Fruit fly (Drosophila melanogaster) ovary, adult (tissue): ENCODE results near the gene sqd.

Source experiments
- CG17801 ChIP-seq: fragments of 200-800 bp; optimal IDR thresholded peaks from 2 replicates; lab custom pipeline; 2019; ENCODE audit warnings: missing biosample characterization, mild to moderate bottlenecking, missing genetic modification characterization, moderate library complexity; ENCODE audit not compliant: partially characterized antibody

Gene sqd

DNA sequence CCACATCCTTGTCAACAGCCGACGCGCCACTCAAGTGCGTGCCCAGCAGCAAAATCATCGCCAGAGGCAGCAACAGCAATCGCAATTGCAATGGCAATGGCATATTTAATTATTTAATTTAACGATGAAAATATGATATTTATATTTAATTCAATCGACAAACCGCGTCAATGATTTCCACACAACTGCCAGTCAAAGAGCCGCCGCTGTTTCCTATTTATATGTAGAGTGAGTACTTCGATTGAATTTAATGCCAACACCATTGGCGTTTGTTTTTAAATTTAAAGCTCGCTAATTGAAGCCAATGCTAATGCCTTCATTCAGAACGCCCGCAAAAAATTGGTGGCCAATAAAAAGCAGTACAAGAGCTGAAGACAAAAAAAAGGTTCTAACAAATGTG lies 53.5 kb downstream of the sqd start, which contains the start of gene CG14369:
Gene CG14369, minus strand, starts transcription at position 101 of the 400 bp plus-strand sequence.
- TF ChIP-seq CG17801 (GFP tag; lab: Kevin White, UChicago), result no peak

DNA sequence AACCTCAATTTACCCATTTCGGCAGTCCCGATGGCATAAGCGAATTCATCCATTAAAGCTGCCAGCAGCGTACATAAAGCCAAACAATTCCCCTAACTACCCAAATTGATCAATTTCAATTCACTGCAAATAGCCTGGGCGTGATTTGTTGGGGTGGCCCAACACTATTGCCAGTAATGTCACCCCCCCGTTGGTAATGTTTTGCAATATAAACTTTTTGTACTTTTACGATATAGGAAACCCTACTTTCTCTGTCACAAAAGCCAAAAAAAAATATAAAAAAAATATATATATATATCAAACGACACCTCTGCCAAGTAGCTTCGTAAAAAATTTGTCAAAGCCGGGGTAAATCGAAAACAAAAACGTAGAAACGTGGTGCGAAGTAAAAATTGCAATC lies 58.4 kb downstream of the sqd start, which contains the start of gene CG14370:
Gene CG14370, plus strand, starts transcription at position 301 of the 400 bp plus-strand sequence.
- no peak for TF ChIP-seq CG17801 (GFP tag; lab: Kevin White, UChicago)
